Fruit fly (Drosophila melanogaster) whole organism, embryonic: Measurements from ENCODE around the gene eIF4E6.
A peak's percentile ranks its signal among the peaks of the same experiment; 100 is the strongest.

Source experiments
- ATbp ChIP-seq: fragments of 200-800 bp; sonication (Bioruptor generic); optimal IDR thresholded peaks from 2 replicates; lab custom pipeline; 2017; ENCODE audit warnings: missing biosample characterization, mild to moderate bottlenecking, missing genetic modification characterization, missing genetic modification reagents
- Asciz ChIP-seq: fragments of 200-800 bp; sonication (Bioruptor generic); optimal IDR thresholded peaks from 2 replicates; lab custom pipeline; 2017; ENCODE audit warnings: missing biosample characterization, mild to moderate bottlenecking, missing genetic modification characterization, missing genetic modification reagents
- BEAF-32 ChIP-seq: fragments of 200-800 bp; sonication (Bioruptor generic); optimal IDR thresholded peaks from 3 replicates; lab custom pipeline; 2017; ENCODE audit warnings: missing biosample characterization, missing genetic modification characterization, mild to moderate bottlenecking, moderate library complexity, missing genetic modification reagents
- CG12071 ChIP-seq: fragments of 200-800 bp; sonication (Bioruptor generic); optimal IDR thresholded peaks from 3 replicates; lab custom pipeline; 2018; ENCODE audit warnings: missing biosample characterization, mild to moderate bottlenecking, missing genetic modification characterization
- CG12104 ChIP-seq: fragments of 200-800 bp; sonication (Bioruptor generic); optimal IDR thresholded peaks from 3 replicates; lab custom pipeline; 2016; ENCODE audit warnings: missing biosample characterization, missing genetic modification characterization
- CG12659 ChIP-seq: fragments of 200-800 bp; sonication (Bioruptor generic); optimal IDR thresholded peaks from 3 replicates; lab custom pipeline; 2017; ENCODE audit warnings: mild to moderate bottlenecking, missing biosample characterization, missing genetic modification reagents, missing genetic modification characterization
- CG14965 ChIP-seq: fragments of 200-800 bp; sonication (Bioruptor generic); optimal IDR thresholded peaks from 2 replicates; lab custom pipeline; 2016; ENCODE audit warnings: missing biosample characterization, missing genetic modification characterization, borderline replicate concordance
- CG15269 ChIP-seq: fragments of 200-800 bp; sonication (Bioruptor generic); optimal IDR thresholded peaks from 2 replicates; lab custom pipeline; 2018; ENCODE audit warnings: missing biosample characterization, mild to moderate bottlenecking, missing genetic modification characterization, moderate library complexity
- CG15601 ChIP-seq: fragments of 200-800 bp; sonication (Bioruptor generic); optimal IDR thresholded peaks from 3 replicates; lab custom pipeline; 2019; ENCODE audit warnings: missing biosample characterization, mild to moderate bottlenecking, missing genetic modification characterization, moderate library complexity
- CG16813 ChIP-seq: fragments of 200-800 bp; sonication (Bioruptor generic); IDR thresholded peaks from 3 replicates; pipeline ENCODE4 v1.3.6; 2022; ENCODE audit warnings: missing biosample characterization, missing genetic modification characterization; ENCODE audit not compliant: partially characterized antibody
- CG17328 ChIP-seq: fragments of 200-800 bp; sonication (Bioruptor generic); IDR thresholded peaks from 2 replicates; pipeline ENCODE4 v1.3.6; 2022; ENCODE audit warnings: missing biosample characterization, missing genetic modification characterization
- CG17912 ChIP-seq: fragments of 200-800 bp; sonication (Bioruptor generic); optimal IDR thresholded peaks from 2 replicates; lab custom pipeline; 2018; ENCODE audit warnings: missing biosample characterization, mild to moderate bottlenecking, missing genetic modification characterization
- CG34376 ChIP-seq: fragments of 200-800 bp; sonication (Bioruptor generic); optimal IDR thresholded peaks from 2 replicates; lab custom pipeline; 2018; ENCODE audit warnings: missing biosample characterization, mild to moderate bottlenecking, missing genetic modification characterization
- CG4328 ChIP-seq: fragments of 200-800 bp; sonication (Bioruptor generic); optimal IDR thresholded peaks from 3 replicates; lab custom pipeline; 2017; ENCODE audit warnings: missing biosample characterization, missing genetic modification reagents, missing genetic modification characterization
- CG4360 ChIP-seq: fragments of 200-800 bp; sonication (Bioruptor generic); IDR thresholded peaks from 2 replicates; pipeline ENCODE4 v1.3.6; 2022; ENCODE audit warnings: missing biosample characterization, missing genetic modification characterization
- CG4404 ChIP-seq: fragments of 200-800 bp; sonication (Bioruptor generic); IDR thresholded peaks from 2 replicates; pipeline ENCODE4 v1.3.6; 2022; ENCODE audit warnings: missing biosample characterization, missing genetic modification characterization
- CG6654 ChIP-seq: fragments of 200-800 bp; sonication (Bioruptor generic); optimal IDR thresholded peaks from 2 replicates; lab custom pipeline; 2017; ENCODE audit warnings: missing biosample characterization, mild to moderate bottlenecking, missing genetic modification characterization
- CG7963 ChIP-seq: fragments of 200-800 bp; sonication (Bioruptor generic); IDR thresholded peaks from 3 replicates; pipeline ENCODE4 v1.3.6; 2022; ENCODE audit warnings: missing biosample characterization, missing genetic modification characterization; ENCODE audit not compliant: partially characterized antibody
- E2f2 ChIP-seq: fragments of 200-800 bp; sonication (Bioruptor generic); IDR thresholded peaks from 2 replicates; pipeline ENCODE4 v1.3.6; 2022; ENCODE audit warnings: missing biosample characterization, missing genetic modification characterization
- Eip74EF ChIP-seq, 2 experiments: fragments of 200-800 bp in 1 of 2; fragments of >200 bp in 1 of 2; sonication (Bioruptor generic) in 1 of 2; optimal IDR thresholded peaks; 2 replicates each; lab custom pipeline; 2017 to 2019; ENCODE audit warnings: missing biosample characterization in 2 of 2, missing genetic modification characterization in 2 of 2, mild to moderate bottlenecking in 1 of 2, moderate library complexity in 1 of 2
- Gug ChIP-seq: fragments of 200-800 bp; sonication (Bioruptor generic); IDR thresholded peaks from 4 replicates; pipeline ENCODE4 v1.3.6; 2022; ENCODE audit warnings: missing biosample characterization, missing genetic modification characterization
- Lim3 ChIP-seq: fragments of 200-800 bp; sonication (Bioruptor generic); IDR thresholded peaks from 2 replicates; pipeline ENCODE4 v1.3.6; 2022; ENCODE audit warnings: missing biosample characterization, missing genetic modification characterization
- Mes4 ChIP-seq: fragments of 200-800 bp; sonication (Bioruptor generic); optimal IDR thresholded peaks from 2 replicates; lab custom pipeline; 2016; ENCODE audit warnings: missing biosample characterization, missing genetic modification characterization
- Myb ChIP-seq: fragments of 200-800 bp; sonication (Bioruptor generic); optimal IDR thresholded peaks from 2 replicates; lab custom pipeline; 2016; ENCODE audit warnings: missing biosample characterization, missing genetic modification characterization
- Opbp ChIP-seq: fragments of 200-800 bp; sonication (Bioruptor generic); IDR thresholded peaks from 3 replicates; pipeline ENCODE4 v1.3.6; 2022; ENCODE audit warnings: missing biosample characterization, missing genetic modification characterization; ENCODE audit not compliant: partially characterized antibody
- Poxn ChIP-seq: fragments of 200-800 bp; sonication (Bioruptor generic); IDR thresholded peaks from 2 replicates; pipeline ENCODE4 v1.3.6; 2022; ENCODE audit warnings: missing biosample characterization, missing genetic modification characterization
- Scr ChIP-seq: fragments of 200-800 bp; sonication (Bioruptor generic); IDR thresholded peaks from 2 replicates; pipeline ENCODE4 v1.3.6; 2022; ENCODE audit warnings: missing biosample characterization, missing genetic modification characterization; ENCODE audit not compliant: partially characterized antibody
- Sin3A ChIP-seq: fragments of >200 bp; optimal IDR thresholded peaks from 2 replicates; lab custom pipeline; 2018
- Sox100B ChIP-seq: fragments of 200-800 bp; sonication (Bioruptor generic); optimal IDR thresholded peaks from 3 replicates; lab custom pipeline; 2018; ENCODE audit warnings: missing biosample characterization, mild to moderate bottlenecking, missing genetic modification characterization
- Vsx1 ChIP-seq: fragments of 200-800 bp; sonication (Bioruptor generic); optimal IDR thresholded peaks from 2 replicates; lab custom pipeline; 2017; ENCODE audit warnings: missing biosample characterization, mild to moderate bottlenecking, missing genetic modification characterization, missing genetic modification reagents
- Xbp1 ChIP-seq: fragments of 200-800 bp; sonication (Bioruptor generic); optimal IDR thresholded peaks from 3 replicates; lab custom pipeline; 2016; ENCODE audit warnings: missing biosample characterization, mild to moderate bottlenecking, missing genetic modification characterization
- ara ChIP-seq: fragments of 200-800 bp; sonication (Bioruptor generic); IDR thresholded peaks from 2 replicates; pipeline ENCODE4 v1.3.6; 2022; ENCODE audit warnings: missing biosample characterization, missing genetic modification characterization
- dan ChIP-seq: fragments of 200-800 bp; sonication (Bioruptor generic); IDR thresholded peaks from 2 replicates; pipeline ENCODE4 v1.3.6; 2022; ENCODE audit warnings: missing biosample characterization, missing genetic modification characterization
- dysf ChIP-seq: fragments of 200-800 bp; sonication (Bioruptor generic); IDR thresholded peaks from 3 replicates; pipeline ENCODE4 v1.3.6; 2022; ENCODE audit warnings: missing biosample characterization, missing genetic modification characterization
- eyg ChIP-seq: fragments of 200-800 bp; sonication (Bioruptor generic); optimal IDR thresholded peaks from 3 replicates; lab custom pipeline; 2016; ENCODE audit warnings: missing biosample characterization, missing genetic modification characterization
- fu2 ChIP-seq: fragments of 200-800 bp; sonication (Bioruptor generic); optimal IDR thresholded peaks from 2 replicates; lab custom pipeline; 2016; ENCODE audit warnings: missing biosample characterization, missing genetic modification characterization
- hkb ChIP-seq, 2 experiments: fragments of 200-800 bp in 1 of 2; fragments of >200 bp in 1 of 2; sonication (Bioruptor generic) in 1 of 2; IDR thresholded peaks in 1 of 2; optimal IDR thresholded peaks in 1 of 2; 2 replicates each; pipeline versions ENCODE4 v1.3.6 to Lab custom; 2017 to 2022; ENCODE audit warnings: missing biosample characterization in 1 of 2, missing genetic modification characterization in 1 of 2
- insv ChIP-seq, 2 experiments: fragments of 200-800 bp; sonication (Bioruptor generic); optimal IDR thresholded peaks; 3 replicates each; lab custom pipeline; 2016 to 2018; ENCODE audit warnings: missing biosample characterization in 2 of 2, missing genetic modification characterization in 2 of 2
- inv ChIP-seq: fragments of 200-800 bp; sonication (Bioruptor generic); IDR thresholded peaks from 2 replicates; pipeline ENCODE4 v1.3.6; 2022; ENCODE audit warnings: missing biosample characterization, missing genetic modification characterization; ENCODE audit not compliant: partially characterized antibody
- kah ChIP-seq: fragments of 200-800 bp; sonication (Bioruptor generic); optimal IDR thresholded peaks from 2 replicates; lab custom pipeline; 2018; ENCODE audit warnings: missing biosample characterization, mild to moderate bottlenecking, missing genetic modification characterization
- lbe ChIP-seq: fragments of 200-800 bp; sonication (Bioruptor generic); optimal IDR thresholded peaks from 2 replicates; lab custom pipeline; 2016; ENCODE audit warnings: missing biosample characterization, mild to moderate bottlenecking, missing genetic modification characterization
- mam ChIP-seq: fragments of 200-800 bp; sonication (Bioruptor generic); optimal IDR thresholded peaks from 3 replicates; lab custom pipeline; 2016; ENCODE audit warnings: missing biosample characterization, missing genetic modification characterization
- mirr ChIP-seq: fragments of 200-800 bp; sonication (Bioruptor generic); optimal IDR thresholded peaks from 3 replicates; lab custom pipeline; 2018; ENCODE audit warnings: missing biosample characterization, mild to moderate bottlenecking, missing genetic modification characterization
- odd ChIP-seq: fragments of 200-800 bp; sonication (Bioruptor generic); optimal IDR thresholded peaks from 2 replicates; lab custom pipeline; 2017; ENCODE audit warnings: missing biosample characterization, mild to moderate bottlenecking, missing genetic modification characterization
- row ChIP-seq: fragments of 200-800 bp; sonication (Bioruptor generic); IDR thresholded peaks from 3 replicates; pipeline ENCODE4 v1.3.6; 2022; ENCODE audit warnings: missing biosample characterization, missing genetic modification characterization
- ssp ChIP-seq: fragments of 200-800 bp; sonication (Bioruptor generic); IDR thresholded peaks from 2 replicates; pipeline ENCODE4 v1.3.6; 2022; ENCODE audit warnings: missing biosample characterization, missing genetic modification characterization
- tgo ChIP-seq: fragments of 200-800 bp; sonication (Bioruptor generic); IDR thresholded peaks from 3 replicates; pipeline ENCODE4 v1.3.6; 2022; ENCODE audit warnings: missing biosample characterization, missing genetic modification characterization
- trem ChIP-seq: fragments of 200-800 bp; optimal IDR thresholded peaks from 3 replicates; lab custom pipeline; 2019; ENCODE audit warnings: missing biosample characterization, mild to moderate bottlenecking, missing genetic modification characterization, moderate library complexity
- usp ChIP-seq: fragments of >200 bp; optimal IDR thresholded peaks from 2 replicates; lab custom pipeline; 2017; ENCODE audit warnings: missing biosample characterization, missing genetic modification characterization
- wek ChIP-seq: fragments of 200-800 bp; sonication (Bioruptor generic); optimal IDR thresholded peaks from 3 replicates; lab custom pipeline; 2018; ENCODE audit warnings: missing biosample characterization, mild to moderate bottlenecking, missing genetic modification characterization, moderate library complexity

eIF4E6 gene

dm6 chr3R:29062717-29063206, 35.8 kb upstream of the eIF4E6 start, which contains the start of the genes Cul5 and Bicra (continued):
- no peak for TF ChIP-seq Sox100B (GFP tag; lab: Kevin White, UChicago)
- no peak for TF ChIP-seq CG4404 (GFP tag; lab: Robert Waterston, UW)
- TF ChIP-seq CG6654 (GFP tag; lab: Kevin White, UChicago): no peak
- TF ChIP-seq insv (GFP tag; optimal IDR thresholded peaks at IDR 0.05; lab: Kevin White, UChicago): no peak
- TF ChIP-seq ATbp (GFP tag; lab: Kevin White, UChicago): no peak
- TF ChIP-seq fu2 (GFP tag; lab: Kevin White, UChicago): no peak
- TF ChIP-seq ssp (GFP tag; lab: Robert Waterston, UW): no peak
- TF ChIP-seq CG14965 (GFP tag; lab: Kevin White, UChicago): no peak
- TF ChIP-seq CG12071 (GFP tag; lab: Kevin White, UChicago): no peak
- TF ChIP-seq Lim3 (GFP tag; lab: Robert Waterston, UW): no peak
- peak; percentile 48; the same call in 1 of the 2 replicates for TF ChIP-seq CG4360 (GFP tag; lab: Robert Waterston, UW)
- TF ChIP-seq CG12104 (GFP tag; lab: Kevin White, UChicago): no peak
- no peak for TF ChIP-seq dan
- no peak for TF ChIP-seq Mes4
- TF ChIP-seq trem (tag; lab: Kevin White, UChicago): peak; percentile 7
- TF ChIP-seq row (GFP tag; lab: Robert Waterston, UW): no peak
- no peak for TF ChIP-seq dysf (GFP tag; lab: Robert Waterston, UW)
- no peak for TF ChIP-seq Xbp1 (GFP tag; lab: Kevin White, UChicago)
- TF ChIP-seq CG12659: peak; percentile 48
- TF ChIP-seq wek: peak; percentile 48
- TF ChIP-seq Scr (GFP tag; lab: Robert Waterston, UW): no peak
- TF ChIP-seq CG4328 (GFP tag; lab: Kevin White, UChicago): no peak
- no peak for TF ChIP-seq mam (GFP tag; lab: Kevin White, UChicago)
- TF ChIP-seq Eip74EF (GFP tag; optimal IDR thresholded peaks at IDR 0.05; lab: Kevin White, UChicago): no peak
- peak; percentile 26 for TF ChIP-seq Myb
- peak; percentile 41 for TF ChIP-seq CG17912
- TF ChIP-seq inv (GFP tag; lab: Robert Waterston, UW): peak; percentile 86; the same call in 1 of the 2 replicates
- peak; percentile 87 for TF ChIP-seq BEAF-32 (GFP tag; lab: Kevin White, UChicago)
- peak; percentile 90 for TF ChIP-seq CG16813 (GFP tag; lab: Robert Waterston, UW)
- TF ChIP-seq CG34376 (GFP tag; lab: Kevin White, UChicago): peak; percentile 35
- peak; percentile 93 for TF ChIP-seq Opbp (GFP tag; lab: Robert Waterston, UW)
- peak; percentile 84 for TF ChIP-seq Sin3A (lab: Kevin White, UChicago)
- no peak for TF ChIP-seq ara (GFP tag; lab: Robert Waterston, UW)
- 0 out of 2 replicates have a peak, but pooled peaks have one; percentile 57 for TF ChIP-seq E2f2
- TF ChIP-seq lbe (GFP tag; lab: Kevin White, UChicago): peak; percentile 54
- peak; percentile 59 for TF ChIP-seq hkb (optimal IDR thresholded peaks at IDR 0.05; lab: Kevin White, UChicago)
- no peak for TF ChIP-seq hkb (GFP tag; IDR thresholded peaks at IDR 0.05; lab: Robert Waterston, UW)
- TF ChIP-seq CG15269 (tag; lab: Kevin White, UChicago): no peak
- TF ChIP-seq kah (GFP tag; lab: Kevin White, UChicago): no peak
- no peak for TF ChIP-seq Poxn (GFP tag; lab: Robert Waterston, UW)
- no peak for TF ChIP-seq usp (GFP tag; lab: Kevin White, UChicago)
- TF ChIP-seq Vsx1: no peak
- peak; percentile 4 for TF ChIP-seq mirr
- no peak for TF ChIP-seq CG15601 (tag; lab: Kevin White, UChicago)
- no peak for TF ChIP-seq Gug (GFP tag; lab: Robert Waterston, UW)
- no peak for TF ChIP-seq eyg (GFP tag; lab: Kevin White, UChicago)
- no peak for TF ChIP-seq CG17328 (GFP tag; lab: Robert Waterston, UW)
- no peak for TF ChIP-seq Asciz (GFP tag; lab: Kevin White, UChicago)
- no peak for TF ChIP-seq odd
- no peak for TF ChIP-seq tgo (GFP tag; lab: Robert Waterston, UW)
- TF ChIP-seq CG7963: peak; percentile 92
